Fruit fly (Drosophila melanogaster) whole organism, embryonic: ENCODE data around the gene CG2961.
A peak's percentile ranks its signal among the peaks of the same experiment; 100 is the strongest.

Source experiments
- ATbp ChIP-seq: fragments of 200-800 bp; sonication (Bioruptor generic); optimal IDR thresholded peaks from 2 replicates; lab custom pipeline; 2017; ENCODE audit warnings: missing biosample characterization, mild to moderate bottlenecking, missing genetic modification characterization, missing genetic modification reagents
- Atf3 ChIP-seq: fragments of 200-800 bp; sonication (Bioruptor generic); optimal IDR thresholded peaks from 3 replicates; lab custom pipeline; 2016; ENCODE audit warnings: missing biosample characterization, missing genetic modification characterization
- B-H1 ChIP-seq: fragments of 200-800 bp; sonication (Bioruptor generic); IDR thresholded peaks from 3 replicates; pipeline ENCODE4 v1.3.6; 2022; ENCODE audit warnings: missing biosample characterization, missing genetic modification characterization
- BtbVII ChIP-seq: fragments of 200-800 bp; sonication (Bioruptor generic); optimal IDR thresholded peaks from 3 replicates; lab custom pipeline; 2017; ENCODE audit warnings: missing biosample characterization, mild to moderate bottlenecking, missing genetic modification characterization
- CG10209 ChIP-seq: fragments of 200-800 bp; sonication (Bioruptor generic); optimal IDR thresholded peaks from 3 replicates; lab custom pipeline; 2017; ENCODE audit warnings: missing biosample characterization, mild to moderate bottlenecking, missing genetic modification characterization, missing genetic modification reagents
- CG11504 ChIP-seq: fragments of 200-800 bp; sonication (Bioruptor generic); optimal IDR thresholded peaks from 3 replicates; lab custom pipeline; 2019; ENCODE audit warnings: missing biosample characterization, mild to moderate bottlenecking, missing genetic modification characterization, moderate library complexity
- CG13424 ChIP-seq: fragments of 200-800 bp; sonication (Bioruptor generic); optimal IDR thresholded peaks from 2 replicates; lab custom pipeline; 2019; ENCODE audit warnings: missing biosample characterization, mild to moderate bottlenecking, missing genetic modification characterization, moderate library complexity
- CG14965 ChIP-seq: fragments of 200-800 bp; sonication (Bioruptor generic); optimal IDR thresholded peaks from 2 replicates; lab custom pipeline; 2016; ENCODE audit warnings: missing biosample characterization, missing genetic modification characterization, borderline replicate concordance
- CG15269 ChIP-seq: fragments of 200-800 bp; sonication (Bioruptor generic); optimal IDR thresholded peaks from 2 replicates; lab custom pipeline; 2018; ENCODE audit warnings: missing biosample characterization, mild to moderate bottlenecking, missing genetic modification characterization, moderate library complexity
- CG18476 ChIP-seq: fragments of 200-800 bp; sonication (Bioruptor generic); optimal IDR thresholded peaks from 2 replicates; lab custom pipeline; 2016; ENCODE audit warnings: missing biosample characterization, mild to moderate bottlenecking, missing genetic modification characterization
- CG18764 ChIP-seq: fragments of 200-800 bp; sonication (Bioruptor generic); optimal IDR thresholded peaks from 3 replicates; lab custom pipeline; 2016; ENCODE audit warnings: missing biosample characterization, missing genetic modification characterization
- CG2678 ChIP-seq: fragments of 200-800 bp; sonication (Bioruptor generic); optimal IDR thresholded peaks from 3 replicates; lab custom pipeline; 2019; ENCODE audit warnings: missing biosample characterization, mild to moderate bottlenecking, missing genetic modification characterization, moderate library complexity
- CG30020 ChIP-seq: fragments of 200-800 bp; optimal IDR thresholded peaks from 2 replicates; lab custom pipeline; 2019; ENCODE audit warnings: missing biosample characterization, mild to moderate bottlenecking, missing genetic modification characterization, moderate library complexity
- CG31365 ChIP-seq: fragments of 200-800 bp; sonication (Bioruptor generic); optimal IDR thresholded peaks from 2 replicates; lab custom pipeline; 2018; ENCODE audit warnings: missing biosample characterization, mild to moderate bottlenecking, missing genetic modification characterization
- CG3281 ChIP-seq: fragments of 200-800 bp; sonication (Bioruptor generic); optimal IDR thresholded peaks from 3 replicates; lab custom pipeline; 2017; ENCODE audit warnings: missing biosample characterization, mild to moderate bottlenecking, missing genetic modification characterization
- CG3407 ChIP-seq: fragments of 200-800 bp; sonication (Bioruptor generic); optimal IDR thresholded peaks from 2 replicates; lab custom pipeline; 2018; ENCODE audit warnings: missing biosample characterization, mild to moderate bottlenecking, missing genetic modification characterization
- CG3838 ChIP-seq: fragments of 200-800 bp; sonication (Bioruptor generic); optimal IDR thresholded peaks from 3 replicates; lab custom pipeline; 2016; ENCODE audit warnings: missing biosample characterization, missing genetic modification characterization
- CG6175 ChIP-seq: fragments of 200-800 bp; sonication (Bioruptor generic); IDR thresholded peaks from 3 replicates; pipeline ENCODE4 v1.3.6; 2022; ENCODE audit warnings: missing biosample characterization, missing genetic modification characterization
- CG7271 ChIP-seq: fragments of 200-800 bp; sonication (Bioruptor generic); optimal IDR thresholded peaks from 2 replicates; lab custom pipeline; 2018; ENCODE audit warnings: missing biosample characterization, mild to moderate bottlenecking, missing genetic modification characterization, moderate library complexity
- CG7786 ChIP-seq: fragments of 200-800 bp; sonication (Bioruptor generic); optimal IDR thresholded peaks from 2 replicates; lab custom pipeline; 2016; ENCODE audit warnings: missing biosample characterization, missing genetic modification characterization
- CG7987 ChIP-seq: fragments of 200-800 bp; sonication (Bioruptor generic); optimal IDR thresholded peaks from 2 replicates; lab custom pipeline; 2018; ENCODE audit warnings: missing biosample characterization, mild to moderate bottlenecking, missing genetic modification characterization, moderate library complexity
- CG8944 ChIP-seq: fragments of 200-800 bp; sonication (Bioruptor generic); optimal IDR thresholded peaks from 3 replicates; lab custom pipeline; 2016; ENCODE audit warnings: missing biosample characterization, missing genetic modification characterization
- CG9797 ChIP-seq: fragments of 200-800 bp; sonication (Bioruptor generic); optimal IDR thresholded peaks from 3 replicates; lab custom pipeline; 2018; ENCODE audit warnings: missing biosample characterization, mild to moderate bottlenecking, missing genetic modification characterization
- CoRest ChIP-seq: fragments of 200-800 bp; sonication (Bioruptor generic); optimal IDR thresholded peaks from 3 replicates; lab custom pipeline; 2018; ENCODE audit warnings: missing biosample characterization, mild to moderate bottlenecking, missing genetic modification characterization, moderate library complexity
- D ChIP-seq, 2 experiments: fragments of 200-800 bp in 1 of 2; fragments of >200 bp in 1 of 2; sonication (Bioruptor generic) in 1 of 2; optimal IDR thresholded peaks; 2 replicates in 1 of 2; 3 replicates in 1 of 2; lab custom pipeline; 2017; ENCODE audit warnings: mild to moderate bottlenecking in 1 of 2, missing biosample characterization in 1 of 2, missing genetic modification characterization in 1 of 2, missing genetic modification reagents in 1 of 2
- Deaf1 ChIP-seq: fragments of 200-800 bp; optimal IDR thresholded peaks from 3 replicates; lab custom pipeline; 2019; ENCODE audit warnings: missing biosample characterization, mild to moderate bottlenecking, missing genetic modification characterization, moderate library complexity
- Dek ChIP-seq: fragments of 200-800 bp; sonication (Bioruptor generic); optimal IDR thresholded peaks from 3 replicates; lab custom pipeline; 2019; ENCODE audit warnings: missing biosample characterization, mild to moderate bottlenecking, missing genetic modification characterization, moderate library complexity
- Eip74EF ChIP-seq, 2 experiments: fragments of 200-800 bp in 1 of 2; fragments of >200 bp in 1 of 2; sonication (Bioruptor generic) in 1 of 2; optimal IDR thresholded peaks; 2 replicates each; lab custom pipeline; 2017 to 2019; ENCODE audit warnings: missing biosample characterization in 2 of 2, missing genetic modification characterization in 2 of 2, mild to moderate bottlenecking in 1 of 2, moderate library complexity in 1 of 2
- Fer3 ChIP-seq: fragments of 200-800 bp; sonication (Bioruptor generic); optimal IDR thresholded peaks from 2 replicates; lab custom pipeline; 2018; ENCODE audit warnings: missing biosample characterization, mild to moderate bottlenecking, missing genetic modification characterization, moderate library complexity
- HmgD ChIP-seq: fragments of 200-800 bp; sonication (Bioruptor generic); optimal IDR thresholded peaks from 3 replicates; lab custom pipeline; 2016; ENCODE audit warnings: missing biosample characterization, missing genetic modification characterization
- NK7.1 ChIP-seq: fragments of 200-800 bp; sonication (Bioruptor generic); optimal IDR thresholded peaks from 3 replicates; lab custom pipeline; 2016; ENCODE audit warnings: missing biosample characterization, missing genetic modification characterization
- PHDP ChIP-seq: fragments of 200-800 bp; sonication (Bioruptor generic); optimal IDR thresholded peaks from 3 replicates; lab custom pipeline; 2018; ENCODE audit warnings: missing biosample characterization, mild to moderate bottlenecking, missing genetic modification characterization, moderate library complexity
- Ptx1 ChIP-seq: fragments of 200-800 bp; sonication (Bioruptor generic); IDR thresholded peaks from 2 replicates; pipeline ENCODE4 v1.3.6; 2022; ENCODE audit warnings: missing biosample characterization, missing genetic modification characterization
- Sox102F ChIP-seq: fragments of 200-800 bp; sonication (Bioruptor generic); optimal IDR thresholded peaks from 2 replicates; lab custom pipeline; 2018; ENCODE audit warnings: missing biosample characterization, mild to moderate bottlenecking, missing genetic modification characterization, moderate library complexity
- bcd ChIP-seq: fragments of 200-800 bp; sonication (Bioruptor generic); optimal IDR thresholded peaks from 2 replicates; lab custom pipeline; 2017; ENCODE audit warnings: missing biosample characterization, mild to moderate bottlenecking, missing genetic modification characterization
- corto ChIP-seq: fragments of 200-800 bp; sonication (Bioruptor generic); optimal IDR thresholded peaks from 2 replicates; lab custom pipeline; 2016; ENCODE audit warnings: missing biosample characterization, mild to moderate bottlenecking, missing genetic modification characterization, moderate library complexity
- cwo ChIP-seq: fragments of 200-800 bp; sonication (Bioruptor generic); optimal IDR thresholded peaks from 3 replicates; lab custom pipeline; 2017; ENCODE audit warnings: missing biosample characterization, missing genetic modification characterization, mild to moderate bottlenecking, moderate library complexity, missing genetic modification reagents
- dysf ChIP-seq: fragments of 200-800 bp; sonication (Bioruptor generic); IDR thresholded peaks from 3 replicates; pipeline ENCODE4 v1.3.6; 2022; ENCODE audit warnings: missing biosample characterization, missing genetic modification characterization
- gem ChIP-seq: fragments of 200-800 bp; sonication (Bioruptor generic); optimal IDR thresholded peaks from 2 replicates; lab custom pipeline; 2019; ENCODE audit warnings: missing biosample characterization, mild to moderate bottlenecking, missing genetic modification characterization, moderate library complexity
- gfzf ChIP-seq: fragments of 200-800 bp; sonication (Bioruptor generic); optimal IDR thresholded peaks from 2 replicates; lab custom pipeline; 2016; ENCODE audit warnings: missing biosample characterization, mild to moderate bottlenecking, missing genetic modification characterization, moderate library complexity
- grau ChIP-seq: fragments of 200-800 bp; optimal IDR thresholded peaks from 3 replicates; lab custom pipeline; 2019; ENCODE audit warnings: missing biosample characterization, mild to moderate bottlenecking, missing genetic modification characterization, moderate library complexity
- hbn ChIP-seq: fragments of 200-800 bp; sonication (Bioruptor generic); IDR thresholded peaks from 2 replicates; pipeline ENCODE4 v1.3.6; 2022; ENCODE audit warnings: missing biosample characterization, missing genetic modification characterization; ENCODE audit not compliant: partially characterized antibody
- lilli ChIP-seq: fragments of 200-800 bp; sonication (Bioruptor generic); optimal IDR thresholded peaks from 3 replicates; lab custom pipeline; 2016; ENCODE audit warnings: missing biosample characterization, missing genetic modification characterization
- prd ChIP-seq, 3 experiments: fragments of >200 bp in 2 of 3; fragments of 200-800 bp in 1 of 3; sonication (Bioruptor generic) in 1 of 3; optimal IDR thresholded peaks in 2 of 3; IDR thresholded peaks in 1 of 3; 2 replicates in 2 of 3; 3 replicates in 1 of 3; pipeline versions ENCODE4 v1.3.6 to Lab custom; 2017 to 2022; ENCODE audit warnings: missing biosample characterization in 1 of 3, missing genetic modification characterization in 1 of 3
- rib ChIP-seq: fragments of 200-800 bp; sonication (Bioruptor generic); IDR thresholded peaks from 2 replicates; pipeline ENCODE4 v1.3.6; 2022; ENCODE audit warnings: missing biosample characterization, missing genetic modification characterization
- row ChIP-seq: fragments of 200-800 bp; sonication (Bioruptor generic); IDR thresholded peaks from 3 replicates; pipeline ENCODE4 v1.3.6; 2022; ENCODE audit warnings: missing biosample characterization, missing genetic modification characterization
- run ChIP-seq: fragments of 200-800 bp; sonication (Bioruptor generic); optimal IDR thresholded peaks from 3 replicates; lab custom pipeline; 2018; ENCODE audit warnings: missing biosample characterization, mild to moderate bottlenecking, missing genetic modification characterization
- tgo ChIP-seq: fragments of 200-800 bp; sonication (Bioruptor generic); IDR thresholded peaks from 3 replicates; pipeline ENCODE4 v1.3.6; 2022; ENCODE audit warnings: missing biosample characterization, missing genetic modification characterization
- tx ChIP-seq: fragments of 200-800 bp; sonication (Bioruptor generic); optimal IDR thresholded peaks from 2 replicates; lab custom pipeline; 2016; ENCODE audit warnings: missing biosample characterization, missing genetic modification characterization

Gene CG2961

DNA sequence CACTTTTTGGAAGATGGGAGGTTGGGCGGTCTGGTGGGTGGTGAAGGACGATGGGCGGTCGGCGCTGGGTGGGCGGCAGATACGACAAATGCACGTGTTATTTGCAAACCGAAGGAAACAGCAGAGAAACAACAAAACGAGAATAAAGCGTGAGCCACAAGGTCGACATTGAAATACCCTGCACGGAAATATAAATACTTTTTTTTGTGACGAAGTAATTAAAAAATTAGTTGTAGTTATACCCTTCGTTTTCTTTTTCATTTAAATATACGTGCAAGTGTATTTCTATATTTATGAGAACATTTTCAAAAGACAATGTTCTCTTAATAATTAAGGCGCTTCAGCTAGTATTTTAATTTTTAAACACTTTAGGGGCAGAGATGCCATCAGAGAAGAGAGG, 17.8 kb upstream of the CG2961 start (continued):
- TF ChIP-seq CG13424 (peak; percentile 4), Fer3 (peak; percentile 13), ATbp (no peak), CG31365 (tag; lab: Kevin White, UChicago) (no peak), row (GFP tag; lab: Robert Waterston, UW) (peak; percentile 59), rib (GFP tag; lab: Robert Waterston, UW) (0 out of 2 replicates have a peak, but pooled peaks have one; percentile 8), run (no peak), CG15269 (tag; lab: Kevin White, UChicago) (peak; percentile 33), CG30020 (tag; lab: Kevin White, UChicago) (no peak), Sox102F (GFP tag; lab: Kevin White, UChicago) (peak; percentile 1), CG7271 (tag; lab: Kevin White, UChicago) (no peak), CG3838 (GFP tag; lab: Kevin White, UChicago) (no peak), CG6175 (GFP tag; lab: Robert Waterston, UW) (no peak), gem (tag; lab: Kevin White, UChicago) (peak; percentile 45), CG18764 (GFP tag; lab: Kevin White, UChicago) (no peak), CG10209 (GFP tag; lab: Kevin White, UChicago) (no peak), CG9797 (GFP tag; lab: Kevin White, UChicago) (no peak), CG3407 (GFP tag; lab: Kevin White, UChicago) (no peak), tgo (no peak; the same call in 2 of the 3 replicates), Deaf1 (no peak), BtbVII (GFP tag; lab: Kevin White, UChicago) (peak; percentile 8), grau (peak; percentile 36), CG7786 (GFP tag; lab: Kevin White, UChicago) (no peak), hbn (no peak), cwo (GFP tag; lab: Kevin White, UChicago) (peak; percentile 52), Atf3 (GFP tag; lab: Kevin White, UChicago) (no peak), CG2678 (tag; lab: Kevin White, UChicago) (peak; percentile 52), Eip74EF (GFP tag; optimal IDR thresholded peaks at IDR 0.05; lab: Kevin White, UChicago) (no peak), prd (optimal IDR thresholded peaks at IDR 0.05; lab: Kevin White, UChicago) (no peak), prd (GFP tag; IDR thresholded peaks at IDR 0.05; lab: Robert Waterston, UW) (no peak), gfzf (GFP tag; lab: Kevin White, UChicago) (no peak), tx (no peak), PHDP (peak; percentile 2), D (optimal IDR thresholded peaks at IDR 0.05; lab: Kevin White, UChicago) (no peak), D (GFP tag; optimal IDR thresholded peaks at IDR 0.05; lab: Kevin White, UChicago) (no peak), B-H1 (no peak), CG8944 (GFP tag; lab: Kevin White, UChicago) (no peak), Ptx1 (GFP tag; lab: Robert Waterston, UW) (peak; percentile 8; the same call in 1 of the 2 replicates), NK7.1 (GFP tag; lab: Kevin White, UChicago) (no peak), corto (GFP tag; lab: Kevin White, UChicago) (no peak), HmgD (GFP tag; lab: Kevin White, UChicago) (no peak), CG7987 (GFP tag; lab: Kevin White, UChicago) (no peak), CG18476 (GFP tag; lab: Kevin White, UChicago) (no peak), CG3281 (peak; percentile 9), Dek (tag; lab: Kevin White, UChicago) (no peak), CG14965 (GFP tag; lab: Kevin White, UChicago) (no peak), dysf (GFP tag; lab: Robert Waterston, UW) (peak; percentile 45; the same call in 2 of the 3 replicates), CG11504 (peak; percentile 19), lilli (GFP tag; lab: Kevin White, UChicago) (peak; percentile 37), bcd (peak; percentile 22), CoRest (tag; lab: Kevin White, UChicago) (peak; percentile 16)
